Worm (Caenorhabditis elegans): ENCODE results near the gene C56G2.5.

C56G2.5 gene

ce11 chrIII:6303114-6303647 is 20.9 kb downstream of the C56G2.5 start, which contains the start of gene F47D12.9 (continued):
- TF ChIP-seq unc-62 (GFP tag; optimal IDR thresholded peaks at IDR 0.05) (no peak), nhr-23 (tag; optimal IDR thresholded peaks at IDR 0.05) (peak; percentile 90), nhr-12 (tag; optimal IDR thresholded peaks at IDR 0.05) (no peak), ama-1 (optimal IDR thresholded peaks at IDR 0.05) (peak; percentile 69), skn-1 (tag; optimal IDR thresholded peaks at IDR 0.05) (peak; percentile 20), zag-1 (tag; optimal IDR thresholded peaks at IDR 0.05) (no peak), aly-2 (tag; optimal IDR thresholded peaks at IDR 0.05) (no peak), eor-1 (tag; optimal IDR thresholded peaks at IDR 0.05) (no peak), mdl-1 (tag; optimal IDR thresholded peaks at IDR 0.05) (peak; percentile 43), nfya-1 (tag; optimal IDR thresholded peaks at IDR 0.05; ENCODE audit: insufficient read depth) (peak; percentile 84), ceh-28 (tag; optimal IDR thresholded peaks at IDR 0.05) (peak; percentile 16), fos-1 (tag; optimal IDR thresholded peaks at IDR 0.05) (no peak), nhr-237 (tag; optimal IDR thresholded peaks at IDR 0.05) (no peak), ceh-9 (tag; optimal IDR thresholded peaks at IDR 0.05) (no peak), pha-4 (tag; optimal IDR thresholded peaks at IDR 0.05) (peak; percentile 55), pqm-1 (tag; optimal IDR thresholded peaks at IDR 0.05) (peak; percentile 13), ztf-4 (tag; optimal IDR thresholded peaks at IDR 0.05) (no peak)

ce11 chrIII:6301685-6302084 is 22.4 kb downstream of the C56G2.5 start:
- peak; percentile 53 for TF ChIP-seq nfya-1 (tag; optimal IDR thresholded peaks at IDR 0.05; ENCODE audit: insufficient read depth)

- no peak for TF ChIP-seq nhr-77 (tag; optimal IDR thresholded peaks at IDR 0.05)
- TF ChIP-seq ama-1 (optimal IDR thresholded peaks at IDR 0.05) = peak; percentile 74
- no peak for TF ChIP-seq nhr-23 (tag; optimal IDR thresholded peaks at IDR 0.05)
- TF ChIP-seq ztf-4 (tag; optimal IDR thresholded peaks at IDR 0.05) = no peak
- no peak for TF ChIP-seq lin-39 (tag; optimal IDR thresholded peaks at IDR 0.05)
Measured at ce11 chrIII:6300297-6300696, 23.7 kb downstream of the C56G2.5 start.

- TF ChIP-seq lin-39 (tag; optimal IDR thresholded peaks at IDR 0.05) (peak; percentile 27), snpc-4 (tag; optimal IDR thresholded peaks at IDR 0.05) (no peak), fkh-2 (tag; optimal IDR thresholded peaks at IDR 0.05) (no peak)
Measured at ce11 chrIII:6298131-6298530, 25.9 kb downstream of the C56G2.5 start, which contains the start of gene F47D12.3. Gene F47D12.3 (plus strand): TSS chrIII:6298461.

- TF ChIP-seq nhr-43 (tag; optimal IDR thresholded peaks at IDR 0.05; ENCODE audit: poor library complexity, severe bottlenecking) = no peak
- TF ChIP-seq nhr-25 (tag; optimal IDR thresholded peaks at IDR 0.05) = no peak
- no peak for TF ChIP-seq lin-15B (tag; optimal IDR thresholded peaks at IDR 0.05)
- no peak for TF ChIP-seq nhr-12 (tag; optimal IDR thresholded peaks at IDR 0.05)
- no peak for TF ChIP-seq ztf-4 (tag; optimal IDR thresholded peaks at IDR 0.05)
- TF ChIP-seq lsy-12 (tag; optimal IDR thresholded peaks at IDR 0.05) = no peak
- no peak for TF ChIP-seq jun-1 (tag; optimal IDR thresholded peaks at IDR 0.05)
- no peak for TF ChIP-seq nfya-1 (tag; optimal IDR thresholded peaks at IDR 0.05; ENCODE audit: insufficient read depth)
- TF ChIP-seq elt-1 (tag; optimal IDR thresholded peaks at IDR 0.05) = no peak
Measured at ce11 chrIII:6297599-6297998, 26.4 kb downstream of the C56G2.5 start.

- TF ChIP-seq nhr-76 (tag; optimal IDR thresholded peaks at IDR 0.05) (no peak), pha-4 (tag; optimal IDR thresholded peaks at IDR 0.05) (no peak), nhr-67 (tag; optimal IDR thresholded peaks at IDR 0.05) (no peak), hmg-11 (tag; optimal IDR thresholded peaks at IDR 0.05) (no peak), egl-5 (tag; optimal IDR thresholded peaks at IDR 0.05) (no peak), elt-1 (tag; optimal IDR thresholded peaks at IDR 0.05) (peak; percentile 42), daf-12 (tag; optimal IDR thresholded peaks at IDR 0.05) (no peak)
Measured at ce11 chrIII:6295972-6296700, 27.9 kb downstream of the C56G2.5 start, which contains the start of gene F47D12.7. Gene F47D12.7 (minus strand): TSS chrIII:6296022.

Data from whole organism, L3 larva.